Worm (Caenorhabditis elegans) whole organism, early embryonic: Measurements from ENCODE around the gene nas-20.
A peak's percentile ranks its signal among the peaks of the same experiment; 100 is the strongest.

Experiments used
- B0310.2 ChIP-seq: sonication (generic microtip); optimal IDR thresholded peaks from 2 replicates; lab custom pipeline; 2016; ENCODE audit warnings: mild to moderate bottlenecking, missing genetic modification characterization, missing compliant biosample characterization
- F13C5.2 ChIP-seq: sonication (generic microtip); optimal IDR thresholded peaks from 2 replicates; lab custom pipeline; 2017; ENCODE audit warnings: mild to moderate bottlenecking, missing genetic modification characterization, inconsistent platforms, missing compliant biosample characterization
- aly-1 ChIP-seq: sonication (generic microtip); optimal IDR thresholded peaks from 2 replicates; lab custom pipeline; 2016; ENCODE audit warnings: missing genetic modification characterization, missing compliant biosample characterization
- ama-1 ChIP-seq: fragments of 150-350 bp; optimal IDR thresholded peaks from 2 replicates; lab custom pipeline; 2014
- ceh-13 ChIP-seq: fragments of 200-800 bp; sonication (Bioruptor generic); optimal IDR thresholded peaks from 2 replicates; lab custom pipeline; 2018; ENCODE audit warnings: mild to moderate bottlenecking, missing genetic modification characterization, missing compliant biosample characterization
- ceh-36 ChIP-seq: sonication (generic microtip); optimal IDR thresholded peaks from 2 replicates; lab custom pipeline; 2016; ENCODE audit warnings: missing genetic modification characterization, inconsistent platforms, missing compliant biosample characterization
- ets-7 ChIP-seq: sonication (generic microtip); optimal IDR thresholded peaks from 2 replicates; lab custom pipeline; 2016; ENCODE audit warnings: missing genotype, missing genetic modification characterization, missing compliant biosample characterization
- flt-1 ChIP-seq: fragments of 200-800 bp; sonication (Bioruptor generic); IDR thresholded peaks from 2 replicates; pipeline ENCODE4 v1.3.6; 2022; ENCODE audit warnings: missing genetic modification characterization, missing compliant biosample characterization
- hmbx-1 ChIP-seq: sonication (generic microtip); optimal IDR thresholded peaks from 2 replicates; lab custom pipeline; 2016; ENCODE audit warnings: mild to moderate bottlenecking, missing genetic modification characterization, missing compliant biosample characterization
- hmg-4 ChIP-seq: fragments of 200-800 bp; sonication (Bioruptor generic); optimal IDR thresholded peaks from 2 replicates; lab custom pipeline; 2018; ENCODE audit warnings: mild to moderate bottlenecking, missing genetic modification characterization, missing compliant biosample characterization
- hnd-1 ChIP-seq: sonication (generic microtip); optimal IDR thresholded peaks from 2 replicates; lab custom pipeline; 2016; ENCODE audit warnings: missing genetic modification characterization, missing compliant biosample characterization
- pes-1 ChIP-seq: fragments of 200-800 bp; sonication (Bioruptor generic); IDR thresholded peaks from 2 replicates; pipeline ENCODE4 v1.3.6; 2022; ENCODE audit warnings: missing genetic modification reagents, missing genetic modification characterization, missing compliant biosample characterization
- scrt-1 ChIP-seq: fragments of 200-800 bp; sonication (Bioruptor generic); IDR thresholded peaks from 2 replicates; pipeline ENCODE4 v1.3.6; 2022; ENCODE audit warnings: missing genetic modification characterization, missing compliant biosample characterization
- sea-1 ChIP-seq: fragments of 200-800 bp; sonication (Bioruptor generic); conservative IDR thresholded peaks from 2 replicates; pipeline ENCODE4 v1.3.6; 2022; ENCODE audit warnings: missing genetic modification characterization, missing compliant biosample characterization
- tbx-11 ChIP-seq: fragments of 200-800 bp; sonication (Bioruptor generic); IDR thresholded peaks from 2 replicates; pipeline ENCODE4 v1.3.6; 2022; ENCODE audit warnings: missing genetic modification characterization, missing compliant biosample characterization
- tbx-37 ChIP-seq: fragments of 200-800 bp; sonication (Bioruptor generic); conservative IDR thresholded peaks from 2 replicates; pipeline ENCODE4 v1.3.6; 2022; ENCODE audit warnings: missing genetic modification reagents, missing genetic modification characterization, missing compliant biosample characterization
- tra-4 ChIP-seq: sonication (generic microtip); optimal IDR thresholded peaks from 2 replicates; lab custom pipeline; 2017; ENCODE audit warnings: missing genetic modification characterization, missing compliant biosample characterization

The nas-20 gene

ce11 chrV:11472209-11472608, at the start of gene nas-20, which contains the start of gene nas-21:
nas-20 (minus strand) TSS chrV:11472309.
nas-21 (plus strand) TSS chrV:11472564.
- no peak for TF ChIP-seq pes-1 (GFP tag; lab: Robert Waterston, UW)
- no peak for TF ChIP-seq F13C5.2 (tag; lab: Kevin White, UChicago)
- no peak for TF ChIP-seq sea-1 (GFP tag; lab: Robert Waterston, UW)
- no peak for TF ChIP-seq tbx-11 (GFP tag; lab: Robert Waterston, UW)
- TF ChIP-seq hmg-4 (GFP tag; lab: Kevin White, UChicago) = no peak
- no peak for TF ChIP-seq B0310.2
- no peak for TF ChIP-seq ceh-36 (tag; lab: Kevin White, UChicago)
- no peak for TF ChIP-seq ceh-13 (GFP tag; lab: Kevin White, UChicago)
- no peak for TF ChIP-seq hnd-1 (tag; lab: Kevin White, UChicago)
- TF ChIP-seq scrt-1 (GFP tag; lab: Robert Waterston, UW) = no peak
- no peak for TF ChIP-seq ama-1 (lab: Kevin White, UChicago)
- no peak for TF ChIP-seq flt-1 (GFP tag; lab: Robert Waterston, UW)
- no peak for TF ChIP-seq hmbx-1 (tag; lab: Kevin White, UChicago)
- TF ChIP-seq tra-4 (tag; lab: Kevin White, UChicago) = no peak
- no peak for TF ChIP-seq tbx-37 (GFP tag; lab: Robert Waterston, UW)
- TF ChIP-seq ets-7 (tag; lab: Kevin White, UChicago) = no peak
- no peak for TF ChIP-seq aly-1

ce11 chrV:11521448-11521847, 49.3 kb upstream of the nas-20 start, which contains the start of gene pafo-1:
pafo-1 (plus strand) TSS chrV:11521703.
- TF ChIP-seq ceh-36 (tag; lab: Kevin White, UChicago) = peak; percentile 40
- TF ChIP-seq ama-1 (lab: Kevin White, UChicago) = no peak
- no peak for TF ChIP-seq ceh-13 (GFP tag; lab: Kevin White, UChicago)
- no peak for TF ChIP-seq hmbx-1 (tag; lab: Kevin White, UChicago)
- no peak for TF ChIP-seq ets-7 (tag; lab: Kevin White, UChicago)
- TF ChIP-seq flt-1 (GFP tag; lab: Robert Waterston, UW) = 0 out of 2 replicates have a peak, but pooled peaks have one; percentile 23
- TF ChIP-seq scrt-1 (GFP tag; lab: Robert Waterston, UW) = no peak
- TF ChIP-seq sea-1 (GFP tag; lab: Robert Waterston, UW) = 0 out of 2 replicates have a peak, but pooled peaks have one; percentile 23
- TF ChIP-seq F13C5.2 (tag; lab: Kevin White, UChicago) = peak; percentile 83
- TF ChIP-seq hmg-4 (GFP tag; lab: Kevin White, UChicago) = peak; percentile 27
- TF ChIP-seq aly-1 = no peak
- no peak for TF ChIP-seq tbx-11 (GFP tag; lab: Robert Waterston, UW)
- TF ChIP-seq pes-1 (GFP tag; lab: Robert Waterston, UW) = no peak
- TF ChIP-seq tra-4 (tag; lab: Kevin White, UChicago) = no peak
- TF ChIP-seq B0310.2 = no peak
- TF ChIP-seq hnd-1 (tag; lab: Kevin White, UChicago) = no peak
- peak; percentile 61 for TF ChIP-seq tbx-37 (GFP tag; lab: Robert Waterston, UW)

ce11 chrV:11520215-11520614, 48.1 kb upstream of the nas-20 start, which contains the start of the genes C55A6.11 and C55A6.7:
C55A6.11 (plus strand) TSS chrV:11520515.
C55A6.7 (minus strand) TSS chrV:11520530.
- TF ChIP-seq sea-1 (GFP tag; lab: Robert Waterston, UW) (no peak), flt-1 (GFP tag; lab: Robert Waterston, UW) (no peak), tra-4 (tag; lab: Kevin White, UChicago) (no peak), hmg-4 (GFP tag; lab: Kevin White, UChicago) (no peak)

- no peak for TF ChIP-seq ama-1 (lab: Kevin White, UChicago)
- TF ChIP-seq ceh-13 (GFP tag; lab: Kevin White, UChicago) = no peak
- no peak for TF ChIP-seq hnd-1 (tag; lab: Kevin White, UChicago)
These were observed 45.7 kb upstream of the nas-20 start, which contains the start of gene C55A6.4 for ce11 chrV:11517789-11518188. C55A6.4 (minus strand) TSS chrV:11517889.

- TF ChIP-seq hmbx-1 (tag; lab: Kevin White, UChicago) = no peak
- no peak for TF ChIP-seq B0310.2
- TF ChIP-seq aly-1 = no peak
- TF ChIP-seq ceh-13 (GFP tag; lab: Kevin White, UChicago) = no peak
- no peak for TF ChIP-seq tbx-37 (GFP tag; lab: Robert Waterston, UW)
These were observed 44.1 kb upstream of the nas-20 start, which contains the start of gene sdz-8 for ce11 chrV:11516141-11516591. sdz-8 (minus strand) TSS chrV:11516191.

ce11 chrV:11515145-11515544, 43.0 kb upstream of the nas-20 start:
- TF ChIP-seq flt-1 (GFP tag; lab: Robert Waterston, UW) = no peak
- no peak for TF ChIP-seq sea-1 (GFP tag; lab: Robert Waterston, UW)
- no peak for TF ChIP-seq ceh-36 (tag; lab: Kevin White, UChicago)
- TF ChIP-seq tbx-11 (GFP tag; lab: Robert Waterston, UW) = no peak
- no peak for TF ChIP-seq tbx-37 (GFP tag; lab: Robert Waterston, UW)

- TF ChIP-seq F13C5.2 (tag; lab: Kevin White, UChicago) = no peak
- no peak for TF ChIP-seq sea-1 (GFP tag; lab: Robert Waterston, UW)
- TF ChIP-seq aly-1 = no peak
- TF ChIP-seq ceh-13 (GFP tag; lab: Kevin White, UChicago) = no peak
- TF ChIP-seq scrt-1 (GFP tag; lab: Robert Waterston, UW) = no peak
- no peak for TF ChIP-seq ceh-36 (tag; lab: Kevin White, UChicago)
These were observed 42.6 kb upstream of the nas-20 start, which contains the start of gene C55A6.6 for ce11 chrV:11514677-11515076. C55A6.6 (minus strand) TSS chrV:11514737.

ce11 chrV:11513432-11513831, 41.3 kb upstream of the nas-20 start, which contains the start of gene C55A6.3:
C55A6.3 (minus strand) TSS chrV:11513532.
- TF ChIP-seq ceh-36 (tag; lab: Kevin White, UChicago) (no peak), hmbx-1 (tag; lab: Kevin White, UChicago) (no peak), ama-1 (lab: Kevin White, UChicago) (no peak), tbx-11 (GFP tag; lab: Robert Waterston, UW) (no peak), aly-1 (no peak), tra-4 (tag; lab: Kevin White, UChicago) (no peak), hmg-4 (GFP tag; lab: Kevin White, UChicago) (no peak)
